Worm (Caenorhabditis elegans): ENCODE data around the gene nspe-3.

Gene nspe-3

ce11 chrII:12658409-12658808, 40.7 kb downstream of the nspe-3 start:
- TF ChIP-seq B0310.2 (tag; optimal IDR thresholded peaks at IDR 0.05) (no peak), ama-1 (optimal IDR thresholded peaks at IDR 0.05) (no peak), sea-1 (GFP tag; conservative IDR thresholded peaks at IDR 0.05) (no peak), hmg-4 (GFP tag; optimal IDR thresholded peaks at IDR 0.05) (no peak), aly-1 (tag; optimal IDR thresholded peaks at IDR 0.05) (no peak), hmbx-1 (tag; optimal IDR thresholded peaks at IDR 0.05) (no peak), tbx-11 (GFP tag; IDR thresholded peaks at IDR 0.05) (no peak), ets-7 (tag; optimal IDR thresholded peaks at IDR 0.05) (no peak), scrt-1 (GFP tag; IDR thresholded peaks at IDR 0.05) (no peak), tbx-37 (GFP tag; conservative IDR thresholded peaks at IDR 0.05) (no peak), ceh-13 (GFP tag; optimal IDR thresholded peaks at IDR 0.05) (no peak), F13C5.2 (tag; optimal IDR thresholded peaks at IDR 0.05) (no peak), ceh-36 (tag; optimal IDR thresholded peaks at IDR 0.05) (no peak), flt-1 (GFP tag; IDR thresholded peaks at IDR 0.05) (no peak), pes-1 (GFP tag; IDR thresholded peaks at IDR 0.05) (no peak), hnd-1 (tag; optimal IDR thresholded peaks at IDR 0.05) (no peak)

- TF ChIP-seq ceh-36 (tag; optimal IDR thresholded peaks at IDR 0.05) (peak; percentile 87), ceh-13 (GFP tag; optimal IDR thresholded peaks at IDR 0.05) (no peak)
These were observed 42.1 kb downstream of the nspe-3 start for ce11 chrII:12659676-12660371.

DNA sequence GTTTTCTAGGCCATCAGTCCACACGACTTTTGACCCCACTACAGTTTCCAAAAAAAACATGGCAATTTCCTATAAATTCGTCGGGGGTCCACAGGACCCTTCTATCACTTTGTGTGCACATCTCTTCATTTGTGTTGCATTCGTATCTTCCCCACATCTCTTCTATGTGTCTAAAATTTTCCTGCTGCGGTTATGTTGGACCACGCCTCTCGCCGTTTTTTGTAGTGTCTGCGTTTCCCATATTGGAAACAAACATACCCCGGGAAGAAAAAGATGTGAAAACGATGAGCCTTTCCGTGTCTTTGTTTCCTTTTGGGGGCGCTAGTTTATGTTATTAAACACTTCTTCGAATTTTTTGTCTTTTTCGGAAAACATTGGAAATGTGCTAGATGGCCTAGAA, 44.2 kb downstream of the nspe-3 start:
- TF ChIP-seq hmg-4 (GFP tag; optimal IDR thresholded peaks at IDR 0.05) (no peak), ets-7 (tag; optimal IDR thresholded peaks at IDR 0.05) (no peak), F13C5.2 (tag; optimal IDR thresholded peaks at IDR 0.05) (no peak), ama-1 (optimal IDR thresholded peaks at IDR 0.05) (no peak), B0310.2 (tag; optimal IDR thresholded peaks at IDR 0.05) (no peak), tra-4 (tag; optimal IDR thresholded peaks at IDR 0.05) (no peak), flt-1 (GFP tag; IDR thresholded peaks at IDR 0.05) (no peak), hnd-1 (tag; optimal IDR thresholded peaks at IDR 0.05) (no peak), ceh-36 (tag; optimal IDR thresholded peaks at IDR 0.05) (no peak), scrt-1 (GFP tag; IDR thresholded peaks at IDR 0.05) (no peak), ceh-13 (GFP tag; optimal IDR thresholded peaks at IDR 0.05) (no peak), aly-1 (tag; optimal IDR thresholded peaks at IDR 0.05) (no peak), sea-1 (GFP tag; conservative IDR thresholded peaks at IDR 0.05) (no peak), tbx-37 (GFP tag; conservative IDR thresholded peaks at IDR 0.05) (no peak), hmbx-1 (tag; optimal IDR thresholded peaks at IDR 0.05) (no peak), pes-1 (GFP tag; IDR thresholded peaks at IDR 0.05) (no peak), tbx-11 (GFP tag; IDR thresholded peaks at IDR 0.05) (no peak)

ce11 chrII:12665019-12665418, 47.3 kb downstream of the nspe-3 start:
- TF ChIP-seq hnd-1 (tag; optimal IDR thresholded peaks at IDR 0.05) (no peak), B0310.2 (tag; optimal IDR thresholded peaks at IDR 0.05) (no peak), hmg-4 (GFP tag; optimal IDR thresholded peaks at IDR 0.05) (no peak), aly-1 (tag; optimal IDR thresholded peaks at IDR 0.05) (no peak), hmbx-1 (tag; optimal IDR thresholded peaks at IDR 0.05) (no peak), pes-1 (GFP tag; IDR thresholded peaks at IDR 0.05) (no peak), tra-4 (tag; optimal IDR thresholded peaks at IDR 0.05) (no peak), ceh-13 (GFP tag; optimal IDR thresholded peaks at IDR 0.05) (no peak), tbx-37 (GFP tag; conservative IDR thresholded peaks at IDR 0.05) (no peak)

DNA sequence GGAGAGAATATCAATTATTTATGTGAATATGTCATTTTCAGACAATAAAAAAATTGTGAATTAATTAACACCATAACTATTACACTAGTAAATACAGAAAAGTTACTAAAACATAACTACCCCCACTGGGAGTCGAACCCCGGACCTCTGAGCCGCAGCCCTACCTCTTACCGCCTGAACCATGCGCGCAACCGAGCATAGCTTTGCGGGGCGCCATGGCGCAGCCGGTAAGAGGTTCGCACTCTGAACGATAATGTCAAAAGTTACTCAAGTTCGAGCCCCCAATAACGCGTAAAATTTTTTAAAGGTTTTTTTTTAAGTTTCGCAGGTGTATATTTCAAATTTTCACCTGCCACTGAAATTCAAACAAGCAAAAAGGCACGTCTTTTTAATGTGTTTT, 48.4 kb downstream of the nspe-3 start:
- TF ChIP-seq ceh-13 (GFP tag; optimal IDR thresholded peaks at IDR 0.05), result no peak
- no peak for TF ChIP-seq scrt-1 (GFP tag; IDR thresholded peaks at IDR 0.05)
- no peak for TF ChIP-seq sea-1 (GFP tag; conservative IDR thresholded peaks at IDR 0.05)
- no peak for TF ChIP-seq ama-1 (optimal IDR thresholded peaks at IDR 0.05)
- TF ChIP-seq tbx-11 (GFP tag; IDR thresholded peaks at IDR 0.05), result no peak
- TF ChIP-seq tbx-37 (GFP tag; conservative IDR thresholded peaks at IDR 0.05), result no peak
- TF ChIP-seq tra-4 (tag; optimal IDR thresholded peaks at IDR 0.05), result no peak
- no peak for TF ChIP-seq ceh-36 (tag; optimal IDR thresholded peaks at IDR 0.05)
- TF ChIP-seq hnd-1 (tag; optimal IDR thresholded peaks at IDR 0.05), result no peak
- no peak for TF ChIP-seq hmbx-1 (tag; optimal IDR thresholded peaks at IDR 0.05)
- TF ChIP-seq flt-1 (GFP tag; IDR thresholded peaks at IDR 0.05), result no peak
- TF ChIP-seq aly-1 (tag; optimal IDR thresholded peaks at IDR 0.05), result no peak
- TF ChIP-seq F13C5.2 (tag; optimal IDR thresholded peaks at IDR 0.05), result no peak
